Worm (Caenorhabditis elegans): Measurements from ENCODE around the gene sluh-7.

Gene sluh-7

ce11 chrV:10361830-10362397 is 6.3 kb upstream of the sluh-7 start, which contains the start of gene cash-1:
cash-1 (plus strand) TSS chrV:10362261.
- peak; percentile 1 for TF ChIP-seq T20F7.1 (GFP tag; optimal IDR thresholded peaks at IDR 0.05)
- no peak for TF ChIP-seq nhr-111 (GFP tag; optimal IDR thresholded peaks at IDR 0.05)
- TF ChIP-seq ceh-28 (tag; optimal IDR thresholded peaks at IDR 0.05) = no peak
- peak; percentile 80 for TF ChIP-seq dve-1 (tag; optimal IDR thresholded peaks at IDR 0.05; ENCODE audit: insufficient read depth)
- no peak for TF ChIP-seq F49E8.2 (tag; optimal IDR thresholded peaks at IDR 0.05; ENCODE audit: borderline replicate concordance)
- TF ChIP-seq daf-16 (GFP tag; optimal IDR thresholded peaks at IDR 0.05) = no peak
- TF ChIP-seq daf-16 (tag; optimal IDR thresholded peaks at IDR 0.05) = peak; percentile 42
- no peak for TF ChIP-seq lim-7 (GFP tag; IDR thresholded peaks at IDR 0.05)
- peak in 1 of 2 experiments; percentile 63 for TF ChIP-seq hif-1 (tag; optimal IDR thresholded peaks at IDR 0.05)
- peak; percentile 38 for TF ChIP-seq nhr-28 (tag; optimal IDR thresholded peaks at IDR 0.05)
- TF ChIP-seq daf-12 (tag; optimal IDR thresholded peaks at IDR 0.05) = no peak
- 0 out of 2 replicates have a peak, but pooled peaks have one; percentile 33 for TF ChIP-seq lin-1 (GFP tag; IDR thresholded peaks at IDR 0.05)
- TF ChIP-seq mep-1 (tag; optimal IDR thresholded peaks at IDR 0.05) = peak; percentile 66
- no peak for TF ChIP-seq zag-1 (tag; optimal IDR thresholded peaks at IDR 0.05)
- peak; percentile 93 for TF ChIP-seq hlh-30 (tag; optimal IDR thresholded peaks at IDR 0.05; ENCODE audit: insufficient read depth)
- TF ChIP-seq lsy-2 (tag; optimal IDR thresholded peaks at IDR 0.05) = peak in 1 of 2 experiments; percentile 72
- TF ChIP-seq nhr-10 (tag; optimal IDR thresholded peaks at IDR 0.05) = no peak
- no peak for TF ChIP-seq unc-39 (tag; optimal IDR thresholded peaks at IDR 0.05)
- TF ChIP-seq set-16 (GFP tag; IDR thresholded peaks at IDR 0.05) = no peak
- TF ChIP-seq aly-2 (tag; optimal IDR thresholded peaks at IDR 0.05) = no peak
- TF ChIP-seq Y48G9A.11 (GFP tag; IDR thresholded peaks at IDR 0.05) = no peak
- TF ChIP-seq egl-43 (GFP tag; IDR thresholded peaks at IDR 0.05) = 0 out of 2 replicates have a peak, but pooled peaks have one; percentile 21
- TF ChIP-seq unc-62 (GFP tag; optimal IDR thresholded peaks at IDR 0.05 in 1 of 2) = peak in 1 of 2 experiments; percentile 61
- no peak for TF ChIP-seq unc-62 (tag; optimal IDR thresholded peaks at IDR 0.05)
- no peak for TF ChIP-seq zip-2 (tag; optimal IDR thresholded peaks at IDR 0.05)
- TF ChIP-seq unc-130 (GFP tag; optimal IDR thresholded peaks at IDR 0.05) = peak; percentile 20
- no peak for TF ChIP-seq sdz-12 (GFP tag; optimal IDR thresholded peaks at IDR 0.05)
- TF ChIP-seq Y75B8A.6 (GFP tag; IDR thresholded peaks at IDR 0.05) = no peak
- TF ChIP-seq nhr-77 (tag; optimal IDR thresholded peaks at IDR 0.05) = peak; percentile 29
- TF ChIP-seq hlh-11 (tag; optimal IDR thresholded peaks at IDR 0.05) = peak; percentile 75
- no peak for TF ChIP-seq spr-1 (tag; optimal IDR thresholded peaks at IDR 0.05)
- TF ChIP-seq hmg-1.1 (GFP tag; IDR thresholded peaks at IDR 0.05) = peak; percentile 41; the same call in 1 of the 2 replicates
- no peak for TF ChIP-seq madf-5 (GFP tag; IDR thresholded peaks at IDR 0.05)
- TF ChIP-seq ztf-7 (tag; optimal IDR thresholded peaks at IDR 0.05) = peak; percentile 13
- TF ChIP-seq lin-13 (GFP tag; optimal IDR thresholded peaks at IDR 0.05) = peak; percentile 66
- TF ChIP-seq mxl-2 (GFP tag; conservative IDR thresholded peaks at IDR 0.05) = no peak
- TF ChIP-seq nhr-25 (tag; optimal IDR thresholded peaks at IDR 0.05; ENCODE audit: borderline replicate concordance, insufficient read depth) = peak; percentile 25
- TF ChIP-seq dpl-1 (GFP tag; optimal IDR thresholded peaks at IDR 0.05) = peak; percentile 81
- peak; percentile 89 for TF ChIP-seq mes-2 (tag; optimal IDR thresholded peaks at IDR 0.05; ENCODE audit: poor library complexity, severe bottlenecking)
- no peak for TF ChIP-seq jun-1 (tag; optimal IDR thresholded peaks at IDR 0.05)
- TF ChIP-seq rbr-2 (tag; optimal IDR thresholded peaks at IDR 0.05) = peak; percentile 46
- no peak for TF ChIP-seq nhr-42 (GFP tag; IDR thresholded peaks at IDR 0.05)
- TF ChIP-seq saeg-2 (GFP tag; IDR thresholded peaks at IDR 0.05) = no peak
- no peak for TF ChIP-seq lin-15B (tag; optimal IDR thresholded peaks at IDR 0.05)
- no peak for TF ChIP-seq nhr-102 (tag; optimal IDR thresholded peaks at IDR 0.05)
- TF ChIP-seq fos-1 (tag; optimal IDR thresholded peaks at IDR 0.05) = no peak
- TF ChIP-seq ces-1 (GFP tag; optimal IDR thresholded peaks at IDR 0.05) = peak; percentile 65
- peak; percentile 45 for TF ChIP-seq pqm-1 (tag; optimal IDR thresholded peaks at IDR 0.05)
- TF ChIP-seq aha-1 (tag) = peak; percentile 97
- TF ChIP-seq nhr-237 (tag; optimal IDR thresholded peaks at IDR 0.05) = no peak
- no peak for TF ChIP-seq tag-97 (GFP tag; IDR thresholded peaks at IDR 0.05)

All from whole organism, L4 larva.